Fruit fly (Drosophila melanogaster) whole organism, embryonic: ENCODE results near the gene Rgl.
A peak's percentile ranks its signal among the peaks of the same experiment; 100 is the strongest.

ENCODE experiments used
- ATbp ChIP-seq: fragments of 200-800 bp; sonication (Bioruptor generic); optimal IDR thresholded peaks from 2 replicates; lab custom pipeline; 2017; ENCODE audit warnings: missing biosample characterization, mild to moderate bottlenecking, missing genetic modification characterization, missing genetic modification reagents
- Aef1 ChIP-seq: fragments of 200-800 bp; sonication (Bioruptor generic); IDR thresholded peaks from 3 replicates; pipeline ENCODE4 v1.3.6; 2022; ENCODE audit warnings: missing biosample characterization, missing genetic modification characterization
- Antp ChIP-seq: fragments of 200-800 bp; sonication (Bioruptor generic); optimal IDR thresholded peaks from 3 replicates; lab custom pipeline; 2016; ENCODE audit warnings: missing biosample characterization, missing genetic modification characterization
- Atf6 ChIP-seq: fragments of 200-800 bp; sonication (Bioruptor generic); IDR thresholded peaks from 2 replicates; pipeline ENCODE4 v1.3.6; 2022; ENCODE audit warnings: missing biosample characterization, missing genetic modification characterization
- B-H2 ChIP-seq: fragments of 200-800 bp; sonication (Bioruptor generic); optimal IDR thresholded peaks from 2 replicates; lab custom pipeline; 2018; ENCODE audit warnings: missing biosample characterization, mild to moderate bottlenecking, missing genetic modification characterization
- CG10267 ChIP-seq: fragments of 200-800 bp; sonication (Bioruptor generic); optimal IDR thresholded peaks from 2 replicates; lab custom pipeline; 2018; ENCODE audit warnings: missing biosample characterization, mild to moderate bottlenecking, missing genetic modification characterization, moderate library complexity
- CG10462 ChIP-seq: fragments of 200-800 bp; sonication (Bioruptor generic); optimal IDR thresholded peaks from 2 replicates; lab custom pipeline; 2016; ENCODE audit warnings: missing biosample characterization, missing genetic modification characterization
- CG10654 ChIP-seq: fragments of 200-800 bp; sonication (Bioruptor generic); optimal IDR thresholded peaks from 2 replicates; lab custom pipeline; 2016; ENCODE audit warnings: missing biosample characterization, missing genetic modification characterization
- CG11085 ChIP-seq: fragments of 200-800 bp; sonication (Bioruptor generic); IDR thresholded peaks from 2 replicates; pipeline ENCODE4 v1.3.6; 2022; ENCODE audit warnings: missing biosample characterization, missing genetic modification characterization
- CG11723 ChIP-seq: fragments of 200-800 bp; sonication (Bioruptor generic); optimal IDR thresholded peaks from 2 replicates; lab custom pipeline; 2017; ENCODE audit warnings: missing biosample characterization, mild to moderate bottlenecking, missing genetic modification characterization
- CG12071 ChIP-seq: fragments of 200-800 bp; sonication (Bioruptor generic); optimal IDR thresholded peaks from 3 replicates; lab custom pipeline; 2018; ENCODE audit warnings: missing biosample characterization, mild to moderate bottlenecking, missing genetic modification characterization
- CG12236 ChIP-seq: fragments of 200-800 bp; sonication (Bioruptor generic); optimal IDR thresholded peaks from 2 replicates; lab custom pipeline; 2016; ENCODE audit warnings: missing biosample characterization, missing genetic modification characterization
- CG12744 ChIP-seq: fragments of 200-800 bp; sonication (Bioruptor generic); optimal IDR thresholded peaks from 2 replicates; lab custom pipeline; 2016; ENCODE audit warnings: missing biosample characterization, missing genetic modification characterization
- CG13287 ChIP-seq: fragments of 200-800 bp; sonication (Bioruptor generic); IDR thresholded peaks from 2 replicates; pipeline ENCODE4 v1.3.6; 2022; ENCODE audit warnings: missing biosample characterization, missing genetic modification characterization; ENCODE audit not compliant: partially characterized antibody
- CG2120 ChIP-seq: fragments of 200-800 bp; sonication (Bioruptor generic); optimal IDR thresholded peaks from 3 replicates; lab custom pipeline; 2016; ENCODE audit warnings: missing biosample characterization, missing genetic modification characterization
- CG33557 ChIP-seq: fragments of 200-800 bp; sonication (Bioruptor generic); optimal IDR thresholded peaks from 2 replicates; lab custom pipeline; 2019; ENCODE audit warnings: missing biosample characterization, mild to moderate bottlenecking, missing genetic modification characterization, moderate library complexity
- CG3995 ChIP-seq: fragments of 200-800 bp; sonication (Bioruptor generic); optimal IDR thresholded peaks from 3 replicates; lab custom pipeline; 2016; ENCODE audit warnings: missing biosample characterization, missing genetic modification characterization
- CG4328 ChIP-seq: fragments of 200-800 bp; sonication (Bioruptor generic); optimal IDR thresholded peaks from 3 replicates; lab custom pipeline; 2017; ENCODE audit warnings: missing biosample characterization, missing genetic modification reagents, missing genetic modification characterization
- CG6683 ChIP-seq: fragments of 200-800 bp; sonication (Bioruptor generic); optimal IDR thresholded peaks from 2 replicates; lab custom pipeline; 2017; ENCODE audit warnings: missing biosample characterization, mild to moderate bottlenecking, missing genetic modification characterization, missing genetic modification reagents
- CG8089 ChIP-seq: fragments of 200-800 bp; sonication (Bioruptor generic); optimal IDR thresholded peaks from 3 replicates; lab custom pipeline; 2016; ENCODE audit warnings: missing biosample characterization, missing genetic modification characterization
- CG8924 ChIP-seq: fragments of 200-800 bp; optimal IDR thresholded peaks from 3 replicates; lab custom pipeline; 2019; ENCODE audit warnings: missing biosample characterization, mild to moderate bottlenecking, missing genetic modification characterization, moderate library complexity
- Dfd ChIP-seq, 2 experiments: fragments of >200 bp; optimal IDR thresholded peaks; 2 replicates each; lab custom pipeline; 2017; ENCODE audit warnings: missing biosample characterization in 2 of 2, missing genetic modification characterization in 2 of 2
- Dip3 ChIP-seq: fragments of 200-800 bp; sonication (Bioruptor generic); optimal IDR thresholded peaks from 3 replicates; lab custom pipeline; 2016; ENCODE audit warnings: missing biosample characterization, missing genetic modification characterization
- Drgx ChIP-seq: fragments of 200-800 bp; sonication (Bioruptor generic); IDR thresholded peaks from 2 replicates; pipeline ENCODE4 v1.3.6; 2022; ENCODE audit warnings: missing biosample characterization, missing genetic modification characterization
- Fer1 ChIP-seq: fragments of 200-800 bp; sonication (Bioruptor generic); optimal IDR thresholded peaks from 2 replicates; lab custom pipeline; 2017; ENCODE audit warnings: missing biosample characterization, mild to moderate bottlenecking, missing genetic modification characterization
- Hr51 ChIP-seq, 2 experiments: fragments of 200-800 bp; sonication (Bioruptor generic); optimal IDR thresholded peaks; 2 replicates in 1 of 2; 3 replicates in 1 of 2; lab custom pipeline; 2016 to 2018; ENCODE audit warnings: missing biosample characterization in 2 of 2, missing genetic modification characterization in 2 of 2, mild to moderate bottlenecking in 1 of 2, moderate library complexity in 1 of 2
- Jarid2 ChIP-seq: fragments of 200-800 bp; sonication (Bioruptor generic); optimal IDR thresholded peaks from 3 replicates; lab custom pipeline; 2017; ENCODE audit warnings: mild to moderate bottlenecking, missing biosample characterization, missing genetic modification reagents, missing genetic modification characterization
- NC2β ChIP-seq: fragments of 200-800 bp; sonication (Bioruptor generic); optimal IDR thresholded peaks from 2 replicates; lab custom pipeline; 2016; ENCODE audit warnings: missing biosample characterization, missing genetic modification characterization
- Rfx ChIP-seq: fragments of 200-800 bp; sonication (Bioruptor generic); IDR thresholded peaks from 2 replicates; pipeline ENCODE4 v1.3.6; 2022; ENCODE audit warnings: missing biosample characterization, missing genetic modification characterization
- TFAM ChIP-seq: fragments of 200-800 bp; sonication (Bioruptor generic); optimal IDR thresholded peaks from 2 replicates; lab custom pipeline; 2017; ENCODE audit warnings: missing biosample characterization, missing genetic modification characterization, inconsistent platforms
- ara ChIP-seq: fragments of 200-800 bp; sonication (Bioruptor generic); IDR thresholded peaks from 2 replicates; pipeline ENCODE4 v1.3.6; 2022; ENCODE audit warnings: missing biosample characterization, missing genetic modification characterization
- ci ChIP-seq: fragments of 200-800 bp; sonication (Bioruptor generic); IDR thresholded peaks from 3 replicates; pipeline ENCODE4 v1.3.6; 2022; ENCODE audit warnings: missing biosample characterization, missing genetic modification characterization
- cwo ChIP-seq: fragments of 200-800 bp; sonication (Bioruptor generic); optimal IDR thresholded peaks from 3 replicates; lab custom pipeline; 2017; ENCODE audit warnings: missing biosample characterization, missing genetic modification characterization, mild to moderate bottlenecking, moderate library complexity, missing genetic modification reagents
- dm ChIP-seq: fragments of 200-800 bp; sonication (Bioruptor generic); optimal IDR thresholded peaks from 3 replicates; lab custom pipeline; 2016; ENCODE audit warnings: missing biosample characterization, missing genetic modification characterization
- dmrt99B ChIP-seq: fragments of 200-800 bp; sonication (Bioruptor generic); optimal IDR thresholded peaks from 2 replicates; lab custom pipeline; 2018; ENCODE audit warnings: missing biosample characterization, mild to moderate bottlenecking, missing genetic modification characterization, moderate library complexity
- eve ChIP-seq, 2 experiments: fragments of >200 bp; optimal IDR thresholded peaks; 2 replicates each; lab custom pipeline; 2017; ENCODE audit warnings: missing biosample characterization in 2 of 2, missing genetic modification characterization in 2 of 2
- gsb ChIP-seq: fragments of 200-800 bp; sonication (Bioruptor generic); IDR thresholded peaks from 2 replicates; pipeline ENCODE4 v1.3.6; 2022; ENCODE audit warnings: missing biosample characterization, missing genetic modification characterization
- hbn ChIP-seq: fragments of 200-800 bp; sonication (Bioruptor generic); IDR thresholded peaks from 2 replicates; pipeline ENCODE4 v1.3.6; 2022; ENCODE audit warnings: missing biosample characterization, missing genetic modification characterization; ENCODE audit not compliant: partially characterized antibody
- kay ChIP-seq: fragments of 200-800 bp; sonication (Bioruptor generic); optimal IDR thresholded peaks from 2 replicates; lab custom pipeline; 2016; ENCODE audit warnings: missing biosample characterization, missing genetic modification characterization
- knrl ChIP-seq: fragments of 200-800 bp; sonication (Bioruptor generic); IDR thresholded peaks from 3 replicates; pipeline ENCODE4 v1.3.6; 2022; ENCODE audit warnings: missing biosample characterization, missing genetic modification characterization; ENCODE audit not compliant: partially characterized antibody
- lilli ChIP-seq: fragments of 200-800 bp; sonication (Bioruptor generic); optimal IDR thresholded peaks from 3 replicates; lab custom pipeline; 2016; ENCODE audit warnings: missing biosample characterization, missing genetic modification characterization
- luna ChIP-seq: fragments of 200-800 bp; sonication (Bioruptor generic); optimal IDR thresholded peaks from 2 replicates; lab custom pipeline; 2016; ENCODE audit warnings: missing biosample characterization, missing genetic modification characterization
- nerfin-2 ChIP-seq: fragments of 200-800 bp; sonication (Bioruptor generic); IDR thresholded peaks from 2 replicates; pipeline ENCODE4 v1.3.6; 2022; ENCODE audit warnings: missing biosample characterization, missing genetic modification characterization; ENCODE audit not compliant: partially characterized antibody
- pum ChIP-seq: fragments of 200-800 bp; sonication (Bioruptor generic); optimal IDR thresholded peaks from 2 replicates; lab custom pipeline; 2016; ENCODE audit warnings: missing biosample characterization, missing genetic modification characterization
- ro ChIP-seq: fragments of 200-800 bp; sonication (Bioruptor generic); IDR thresholded peaks from 2 replicates; pipeline ENCODE4 v1.3.6; 2022; ENCODE audit warnings: missing biosample characterization, missing genetic modification characterization
- seq ChIP-seq: fragments of 200-800 bp; sonication (Bioruptor generic); IDR thresholded peaks from 2 replicates; pipeline ENCODE4 v1.3.6; 2022; ENCODE audit warnings: missing biosample characterization, missing genetic modification characterization
- sr ChIP-seq: fragments of 200-800 bp; sonication (Bioruptor generic); IDR thresholded peaks from 3 replicates; pipeline ENCODE4 v1.3.6; 2022; ENCODE audit warnings: missing biosample characterization, missing genetic modification characterization
- tio ChIP-seq: fragments of 200-800 bp; sonication (Bioruptor generic); optimal IDR thresholded peaks from 2 replicates; lab custom pipeline; 2017; ENCODE audit warnings: missing biosample characterization, missing genetic modification characterization, inconsistent platforms
- wek ChIP-seq: fragments of 200-800 bp; sonication (Bioruptor generic); optimal IDR thresholded peaks from 3 replicates; lab custom pipeline; 2018; ENCODE audit warnings: missing biosample characterization, mild to moderate bottlenecking, missing genetic modification characterization, moderate library complexity
- wor ChIP-seq: fragments of 200-800 bp; sonication (Bioruptor generic); IDR thresholded peaks from 2 replicates; pipeline ENCODE4 v1.3.6; 2022; ENCODE audit warnings: missing biosample characterization, missing genetic modification characterization
- z ChIP-seq: fragments of 200-800 bp; sonication (Bioruptor generic); IDR thresholded peaks from 3 replicates; pipeline ENCODE4 v1.3.6; 2022; ENCODE audit warnings: missing biosample characterization, missing genetic modification characterization
- zf30C ChIP-seq: fragments of 200-800 bp; sonication (Bioruptor generic); optimal IDR thresholded peaks from 3 replicates; lab custom pipeline; 2018; ENCODE audit warnings: missing biosample characterization, mild to moderate bottlenecking, missing genetic modification characterization

The Rgl gene

dm6 chr3L:13865484-13865883 lies 59.7 kb downstream of the Rgl start (continued):
- TF ChIP-seq CG10654 (GFP tag; lab: Kevin White, UChicago), result peak; percentile 66
- peak; percentile 15 for TF ChIP-seq kay (GFP tag; lab: Kevin White, UChicago)
- TF ChIP-seq NC2β (GFP tag; lab: Kevin White, UChicago), result peak; percentile 76
- no peak for TF ChIP-seq CG2120 (GFP tag; lab: Kevin White, UChicago)
- TF ChIP-seq CG11085 (GFP tag; lab: Robert Waterston, UW), result no peak
- peak; percentile 86 for TF ChIP-seq CG12236 (GFP tag; lab: Kevin White, UChicago)
- peak; percentile 93 for TF ChIP-seq ATbp
- peak; percentile 10 for TF ChIP-seq CG6683 (GFP tag; lab: Kevin White, UChicago)
- no peak for TF ChIP-seq Drgx
- TF ChIP-seq ro, result no peak
- TF ChIP-seq z (GFP tag; lab: Robert Waterston, UW), result 0 out of 3 replicates have a peak, but pooled peaks have one; percentile 38
- TF ChIP-seq Atf6 (GFP tag; lab: Robert Waterston, UW), result no peak
- TF ChIP-seq Rfx (GFP tag; lab: Robert Waterston, UW), result no peak
- TF ChIP-seq CG13287 (GFP tag; lab: Robert Waterston, UW), result no peak
- TF ChIP-seq seq (GFP tag; lab: Robert Waterston, UW), result no peak
- peak; percentile 86 for TF ChIP-seq CG33557 (GFP tag; lab: Kevin White, UChicago)
- TF ChIP-seq CG10267 (tag; lab: Kevin White, UChicago), result peak; percentile 51
- TF ChIP-seq Antp, result no peak
- TF ChIP-seq CG11723 (GFP tag; lab: Kevin White, UChicago), result peak; percentile 66
- no peak for TF ChIP-seq luna (GFP tag; lab: Kevin White, UChicago)
- TF ChIP-seq CG8089 (GFP tag; lab: Kevin White, UChicago), result peak; percentile 76
- no peak for TF ChIP-seq CG3995 (GFP tag; lab: Kevin White, UChicago)
- peak; percentile 87 for TF ChIP-seq CG8924 (tag; lab: Kevin White, UChicago)
- TF ChIP-seq Fer1 (GFP tag; lab: Kevin White, UChicago), result peak; percentile 33
- TF ChIP-seq gsb (GFP tag; lab: Robert Waterston, UW), result no peak
- no peak for TF ChIP-seq Aef1 (GFP tag; lab: Robert Waterston, UW)
- peak; percentile 53 for TF ChIP-seq ara (GFP tag; lab: Robert Waterston, UW)
- TF ChIP-seq cwo (GFP tag; lab: Kevin White, UChicago), result peak; percentile 28
- TF ChIP-seq ci (GFP tag; lab: Robert Waterston, UW), result no peak
- no peak for TF ChIP-seq zf30C (GFP tag; lab: Kevin White, UChicago)
- TF ChIP-seq nerfin-2 (GFP tag; lab: Robert Waterston, UW), result no peak
- TF ChIP-seq CG12744 (GFP tag; lab: Kevin White, UChicago), result no peak
- TF ChIP-seq CG4328 (GFP tag; lab: Kevin White, UChicago), result peak; percentile 19
- TF ChIP-seq knrl (GFP tag; lab: Robert Waterston, UW), result no peak
- peak; percentile 86 for TF ChIP-seq TFAM
- TF ChIP-seq wek, result peak; percentile 92
- no peak for TF ChIP-seq hbn (GFP tag; lab: Robert Waterston, UW)
- TF ChIP-seq Hr51 (GFP tag; optimal IDR thresholded peaks at IDR 0.05; lab: Kevin White, UChicago), result peak in 1 of 2 experiments; percentile 45
- peak; percentile 85 for TF ChIP-seq CG12071 (GFP tag; lab: Kevin White, UChicago)
- peak; percentile 75 for TF ChIP-seq dmrt99B (tag; lab: Kevin White, UChicago)
- TF ChIP-seq Jarid2 (GFP tag; lab: Kevin White, UChicago), result peak; percentile 59
- peak in 1 of 2 experiments; percentile 39 for TF ChIP-seq eve (GFP tag; optimal IDR thresholded peaks at IDR 0.05; lab: Kevin White, UChicago)
- TF ChIP-seq Dip3 (GFP tag; lab: Kevin White, UChicago), result no peak
- no peak for TF ChIP-seq tio (GFP tag; lab: Kevin White, UChicago)
- peak; percentile 10 for TF ChIP-seq dm (GFP tag; lab: Kevin White, UChicago)
- TF ChIP-seq sr (GFP tag; lab: Robert Waterston, UW), result no peak
- no peak for TF ChIP-seq Dfd (GFP tag; optimal IDR thresholded peaks at IDR 0.05; lab: Kevin White, UChicago)
- TF ChIP-seq B-H2 (GFP tag; lab: Kevin White, UChicago), result no peak
- TF ChIP-seq pum (GFP tag; lab: Kevin White, UChicago), result no peak
- peak; percentile 5 for TF ChIP-seq lilli (GFP tag; lab: Kevin White, UChicago)
- peak; percentile 57 for TF ChIP-seq CG10462 (GFP tag; lab: Kevin White, UChicago)
- TF ChIP-seq wor, result no peak
